Worm (Caenorhabditis elegans): ENCODE measurements around the gene ril-2.

- TF ChIP-seq dao-5 (tag; optimal IDR thresholded peaks at IDR 0.05) (no peak), him-1 (tag; optimal IDR thresholded peaks at IDR 0.05) (no peak), W03F9.2 (tag; optimal IDR thresholded peaks at IDR 0.05) (no peak)
Measured at ce11 chrV:12550755-12551154, 48.2 kb downstream of the ril-2 start.

All from whole organism, L4/young adult.